Worm (Caenorhabditis elegans): Measurements from ENCODE around the gene K03A11.5.

DNA sequence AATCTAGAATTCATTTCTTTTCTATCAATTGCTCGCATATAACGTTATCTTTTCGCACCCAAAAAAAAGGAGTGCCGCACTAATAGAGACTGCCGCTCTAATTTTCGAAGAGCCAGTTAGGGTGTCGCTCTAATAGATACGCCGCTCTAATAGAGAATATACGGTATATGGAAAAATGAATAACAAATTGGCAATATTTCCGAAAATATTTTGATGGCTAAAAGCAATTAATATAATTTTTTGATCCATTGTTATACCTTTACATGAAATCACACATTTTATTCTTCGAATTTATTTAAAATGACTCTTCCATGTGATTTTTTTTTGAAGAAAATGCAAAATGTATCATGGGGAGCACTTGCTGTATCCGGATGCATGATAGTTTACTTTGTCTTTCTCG, 14.5 kb downstream of the K03A11.5 start, which contains the start of gene K03A11.4:
- no peak for TF ChIP-seq unc-130 (GFP tag; optimal IDR thresholded peaks at IDR 0.05)
- no peak for TF ChIP-seq ama-1 (optimal IDR thresholded peaks at IDR 0.05)
- no peak for TF ChIP-seq ama-1 (GFP tag; optimal IDR thresholded peaks at IDR 0.05)
- TF ChIP-seq ztf-26 (tag; optimal IDR thresholded peaks at IDR 0.05): no peak
- TF ChIP-seq T07F8.4 (tag; optimal IDR thresholded peaks at IDR 0.05): no peak
- no peak for TF ChIP-seq athp-1 (tag; optimal IDR thresholded peaks at IDR 0.05)
- TF ChIP-seq ekl-4 (GFP tag; IDR thresholded peaks at IDR 0.05): no peak
- TF ChIP-seq ztf-18 (tag; optimal IDR thresholded peaks at IDR 0.05): no peak
